Worm (Caenorhabditis elegans): Measurements from ENCODE around the gene her-1.

her-1 gene

ce11 chrV:9730743-9731706 is 34.2 kb downstream of the her-1 start (continued):
- TF ChIP-seq unc-130 (GFP tag; optimal IDR thresholded peaks at IDR 0.05) (no peak), rbr-2 (tag; optimal IDR thresholded peaks at IDR 0.05) (peak; percentile 97), Y105C5A.15 (GFP tag; IDR thresholded peaks at IDR 0.05) (no peak), nhr-42 (GFP tag; IDR thresholded peaks at IDR 0.05) (peak; percentile 78; the same call in 1 of the 2 replicates), nhr-25 (tag; optimal IDR thresholded peaks at IDR 0.05; ENCODE audit: borderline replicate concordance, insufficient read depth) (peak; percentile 95), nhr-48 (tag; optimal IDR thresholded peaks at IDR 0.05) (peak; percentile 90), tag-97 (GFP tag; IDR thresholded peaks at IDR 0.05) (no peak), Y75B8A.6 (GFP tag; IDR thresholded peaks at IDR 0.05) (no peak; the same call in 1 of the 2 replicates), ctbp-1 (GFP tag; IDR thresholded peaks at IDR 0.05) (peak; percentile 94), mep-1 (tag; optimal IDR thresholded peaks at IDR 0.05) (peak; percentile 96), lim-7 (GFP tag; IDR thresholded peaks at IDR 0.05) (peak; percentile 40; the same call in 1 of the 2 replicates), cey-2 (tag; optimal IDR thresholded peaks at IDR 0.05; ENCODE audit: borderline replicate concordance, insufficient read depth) (peak; percentile 76), dmd-8 (GFP tag; IDR thresholded peaks at IDR 0.05) (peak; percentile 68; the same call in 1 of the 2 replicates), egl-43 (GFP tag; IDR thresholded peaks at IDR 0.05) (peak; percentile 93), gei-8 (GFP tag; optimal IDR thresholded peaks at IDR 0.05) (peak; percentile 82), mdl-1 (tag; optimal IDR thresholded peaks at IDR 0.05) (peak; percentile 96 to 98), nhr-111 (GFP tag; optimal IDR thresholded peaks at IDR 0.05) (no peak), T26A8.4 (GFP tag; IDR thresholded peaks at IDR 0.05) (peak; percentile 86), ceh-32 (tag; optimal IDR thresholded peaks at IDR 0.05; ENCODE audit: poor library complexity) (no peak), pha-4 (GFP tag; IDR thresholded peaks at IDR 0.05) (peak; percentile 83), pha-4 (tag; optimal IDR thresholded peaks at IDR 0.05) (peak; percentile 70), zfp-3 (GFP tag; conservative IDR thresholded peaks at IDR 0.05) (peak; percentile 73; the same call in 1 of the 2 replicates), lin-13 (GFP tag; optimal IDR thresholded peaks at IDR 0.05) (peak; percentile 83), daf-16 (GFP tag; optimal IDR thresholded peaks at IDR 0.05) (peak; percentile 41 to 55), daf-16 (tag; optimal IDR thresholded peaks at IDR 0.05) (peak; percentile 83), D1046.2 (GFP tag; IDR thresholded peaks at IDR 0.05) (no peak; the same call in 1 of the 2 replicates), hlh-11 (tag; optimal IDR thresholded peaks at IDR 0.05) (peak; percentile 100), ztf-7 (tag; optimal IDR thresholded peaks at IDR 0.05) (peak; percentile 42), unc-62 (GFP tag; optimal IDR thresholded peaks at IDR 0.05 in 1 of 2) (peak; percentile 66 to 99), unc-62 (tag; optimal IDR thresholded peaks at IDR 0.05) (peak; percentile 75), mdt-29 (GFP tag; IDR thresholded peaks at IDR 0.05) (peak; percentile 30; the same call in 1 of the 2 replicates), F37D6.2 (tag; optimal IDR thresholded peaks at IDR 0.05) (peak; percentile 90), ceh-82 (tag; optimal IDR thresholded peaks at IDR 0.05) (no peak), F26F4.8 (GFP tag; conservative IDR thresholded peaks at IDR 0.05) (no peak), nhr-77 (tag; optimal IDR thresholded peaks at IDR 0.05) (peak; percentile 89), lin-38 (GFP tag; IDR thresholded peaks at IDR 0.05) (peak; percentile 68), nhr-102 (tag; optimal IDR thresholded peaks at IDR 0.05) (peak; percentile 74), F44E2.7 (GFP tag; IDR thresholded peaks at IDR 0.05) (no peak), skn-1 (tag; optimal IDR thresholded peaks at IDR 0.05) (no peak), nhr-41 (GFP tag; IDR thresholded peaks at IDR 0.05) (no peak), dmd-9 (GFP tag; IDR thresholded peaks at IDR 0.05) (peak; percentile 64; the same call in 1 of the 2 replicates), nhr-76 (tag; optimal IDR thresholded peaks at IDR 0.05) (peak; percentile 48), daf-19 (GFP tag; conservative IDR thresholded peaks at IDR 0.05) (peak; percentile 61; the same call in 1 of the 2 replicates), tra-1 (GFP tag; IDR thresholded peaks at IDR 0.05) (peak; percentile 83), jun-1 (tag; optimal IDR thresholded peaks at IDR 0.05) (peak; percentile 78), sdz-12 (GFP tag; optimal IDR thresholded peaks at IDR 0.05) (peak; percentile 87), zip-11 (GFP tag; IDR thresholded peaks at IDR 0.05) (no peak), duxl-1 (tag; optimal IDR thresholded peaks at IDR 0.05; ENCODE audit: poor library complexity) (peak; percentile 17)
